Worm (Caenorhabditis elegans): ENCODE measurements around the gene zyg-12.

zyg-12 gene

DNA sequence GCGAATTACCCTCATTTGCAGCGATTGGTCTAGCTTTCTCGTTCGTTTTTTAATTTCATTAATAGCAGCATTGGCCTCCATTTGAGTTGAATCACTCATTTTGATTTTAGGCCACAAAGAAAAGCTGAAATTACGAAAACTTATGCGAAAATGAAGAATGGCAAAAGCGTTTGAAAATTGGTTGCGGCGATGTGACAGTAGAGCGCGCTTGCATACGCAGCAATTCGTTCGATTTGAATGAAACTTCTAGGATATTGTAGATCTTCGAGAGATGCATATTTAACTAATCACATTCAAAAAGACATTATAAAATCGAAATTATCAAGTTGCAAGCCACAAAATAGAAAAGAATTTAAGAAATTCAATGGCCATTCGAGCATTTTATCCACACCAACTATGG is 10.0 kb downstream of the zyg-12 start, which contains the start of gene ulp-2:
Gene ulp-2, minus strand, starts transcription at position 158 of the 400 bp plus-strand sequence.
- TF ChIP-seq nhr-23 (tag; optimal IDR thresholded peaks at IDR 0.05) (no peak), dmd-4 (tag; optimal IDR thresholded peaks at IDR 0.05) (no peak), nhr-21 (tag; optimal IDR thresholded peaks at IDR 0.05) (no peak), unc-39 (tag; optimal IDR thresholded peaks at IDR 0.05) (no peak), gmeb-1 (tag; optimal IDR thresholded peaks at IDR 0.05) (no peak), unc-62 (GFP tag; optimal IDR thresholded peaks at IDR 0.05) (no peak), snpc-4 (tag; optimal IDR thresholded peaks at IDR 0.05) (no peak), sma-9 (GFP tag; optimal IDR thresholded peaks at IDR 0.05) (no peak), sma-9 (tag; optimal IDR thresholded peaks at IDR 0.05) (no peak), unc-55 (GFP tag; optimal IDR thresholded peaks at IDR 0.05) (peak; percentile 39), lin-11 (tag; optimal IDR thresholded peaks at IDR 0.05) (no peak), alr-1 (tag; optimal IDR thresholded peaks at IDR 0.05) (no peak), egl-27 (tag; optimal IDR thresholded peaks at IDR 0.05) (no peak), ZK546.5 (tag; optimal IDR thresholded peaks at IDR 0.05) (no peak), blmp-1 (tag; optimal IDR thresholded peaks at IDR 0.05; ENCODE audit: insufficient read depth) (no peak), elt-1 (tag; optimal IDR thresholded peaks at IDR 0.05) (no peak), nhr-10 (tag; optimal IDR thresholded peaks at IDR 0.05) (no peak), sem-4 (tag; optimal IDR thresholded peaks at IDR 0.05) (no peak), nhr-129 (tag; optimal IDR thresholded peaks at IDR 0.05) (peak; percentile 58), nhr-6 (tag; optimal IDR thresholded peaks at IDR 0.05) (no peak), skn-1 (tag; optimal IDR thresholded peaks at IDR 0.05) (no peak), elt-3 (tag; optimal IDR thresholded peaks at IDR 0.05) (no peak), sma-3 (GFP tag; optimal IDR thresholded peaks at IDR 0.05) (no peak), lsy-2 (tag; optimal IDR thresholded peaks at IDR 0.05) (peak in 1 of 2 experiments; percentile 26), mdl-1 (tag; optimal IDR thresholded peaks at IDR 0.05) (no peak), ceh-82 (tag; optimal IDR thresholded peaks at IDR 0.05) (no peak), Y55F3AM.14 (GFP tag; optimal IDR thresholded peaks at IDR 0.05) (no peak), peb-1 (tag; optimal IDR thresholded peaks at IDR 0.05) (no peak), ztf-1 (GFP tag; conservative IDR thresholded peaks at IDR 0.05) (no peak), crh-2 (tag; optimal IDR thresholded peaks at IDR 0.05) (no peak), C34F6.9 (tag; optimal IDR thresholded peaks at IDR 0.05) (peak; percentile 46)

DNA sequence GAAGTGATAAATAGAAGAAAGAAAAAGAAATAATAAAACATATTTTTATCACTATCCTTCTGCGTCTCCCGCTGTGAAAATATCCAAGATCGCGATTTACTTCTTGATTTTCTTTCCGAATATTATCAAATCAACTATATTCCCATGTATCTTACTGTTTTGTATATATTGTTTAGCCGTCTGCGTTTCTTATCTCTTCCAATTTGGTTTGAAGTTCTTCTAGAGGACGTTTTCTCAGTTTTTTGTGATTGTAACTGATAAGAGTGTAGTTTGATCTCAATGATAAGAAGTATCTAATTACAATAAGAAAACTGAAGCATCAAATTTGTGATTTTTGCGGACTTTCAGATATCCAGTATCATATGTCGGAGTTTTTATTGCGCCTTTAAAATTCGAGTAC is 11.0 kb downstream of the zyg-12 start:
- TF ChIP-seq sma-3 (GFP tag; optimal IDR thresholded peaks at IDR 0.05) (peak; percentile 19), ama-1 (optimal IDR thresholded peaks at IDR 0.05) (no peak), nhr-237 (tag; optimal IDR thresholded peaks at IDR 0.05) (no peak), nhr-11 (tag; optimal IDR thresholded peaks at IDR 0.05) (no peak), F13H6.1 (tag; optimal IDR thresholded peaks at IDR 0.05) (no peak), fos-1 (tag; optimal IDR thresholded peaks at IDR 0.05) (peak; percentile 42), C34F6.9 (tag; optimal IDR thresholded peaks at IDR 0.05) (no peak), sma-9 (GFP tag; optimal IDR thresholded peaks at IDR 0.05) (peak; percentile 16), sma-9 (tag; optimal IDR thresholded peaks at IDR 0.05) (no peak)

DNA sequence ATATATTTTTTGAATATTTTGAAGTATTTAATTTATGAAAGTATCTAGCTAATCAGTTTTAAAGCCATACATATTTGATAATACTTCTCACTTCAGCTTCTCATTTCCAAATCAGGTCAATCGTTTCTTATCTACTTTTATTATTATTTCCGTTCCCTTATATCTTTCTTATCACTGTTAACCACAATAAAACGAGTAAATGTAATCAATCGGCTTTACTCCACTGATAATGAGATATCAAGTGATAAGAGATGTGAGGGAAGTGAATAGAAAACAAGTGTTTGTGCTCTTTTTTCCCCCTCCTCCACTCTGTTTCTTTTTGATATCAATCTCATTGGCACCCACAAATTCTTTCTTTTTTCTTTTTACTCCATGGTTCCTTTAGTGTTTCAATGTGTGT is 16.9 kb downstream of the zyg-12 start:
- no peak for TF ChIP-seq F13H6.1 (tag; optimal IDR thresholded peaks at IDR 0.05)
- TF ChIP-seq skn-1 (tag; optimal IDR thresholded peaks at IDR 0.05) = no peak
- TF ChIP-seq unc-62 (GFP tag; optimal IDR thresholded peaks at IDR 0.05) = no peak
- TF ChIP-seq sma-3 (GFP tag; optimal IDR thresholded peaks at IDR 0.05) = no peak
- no peak for TF ChIP-seq nhr-10 (tag; optimal IDR thresholded peaks at IDR 0.05)
- no peak for TF ChIP-seq ztf-4 (tag; optimal IDR thresholded peaks at IDR 0.05)
- TF ChIP-seq lsy-2 (tag; optimal IDR thresholded peaks at IDR 0.05) = no peak
- no peak for TF ChIP-seq C34F6.9 (tag; optimal IDR thresholded peaks at IDR 0.05)
- TF ChIP-seq nhr-129 (tag; optimal IDR thresholded peaks at IDR 0.05) = no peak
- no peak for TF ChIP-seq gmeb-1 (tag; optimal IDR thresholded peaks at IDR 0.05)
- TF ChIP-seq ama-1 (optimal IDR thresholded peaks at IDR 0.05) = no peak
- TF ChIP-seq egl-27 (tag; optimal IDR thresholded peaks at IDR 0.05) = no peak
- no peak for TF ChIP-seq Y55F3AM.14 (GFP tag; optimal IDR thresholded peaks at IDR 0.05)
- no peak for TF ChIP-seq nhr-77 (tag; optimal IDR thresholded peaks at IDR 0.05)
- TF ChIP-seq peb-1 (tag; optimal IDR thresholded peaks at IDR 0.05) = no peak
- TF ChIP-seq dmd-4 (tag; optimal IDR thresholded peaks at IDR 0.05) = no peak
- TF ChIP-seq mdl-1 (tag; optimal IDR thresholded peaks at IDR 0.05) = no peak
- TF ChIP-seq mbf-1 (tag; optimal IDR thresholded peaks at IDR 0.05) = no peak
